Fruit fly (Drosophila melanogaster): Measurements from ENCODE around the gene CG7953.
A peak's percentile ranks its signal among the peaks of the same experiment; 100 is the strongest.

Gene CG7953

DNA sequence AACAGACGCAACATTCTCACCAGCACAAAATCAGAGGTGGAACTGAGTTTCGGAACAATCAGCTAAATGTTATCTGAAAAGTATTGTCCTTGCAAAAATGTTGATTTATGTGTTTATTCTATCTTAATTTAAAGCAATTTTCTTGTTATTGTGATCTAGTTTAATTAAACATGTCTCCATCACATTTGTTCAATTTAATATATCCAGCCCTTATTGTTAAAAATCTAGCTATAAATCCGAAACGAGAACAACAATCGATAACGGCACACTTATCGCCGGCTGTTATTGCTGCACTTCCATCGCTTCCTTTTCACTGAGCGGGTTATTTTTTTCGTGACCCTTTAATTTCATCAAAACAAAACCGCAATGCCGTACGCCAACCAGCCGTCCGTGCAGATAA lies 14.7 kb upstream of the CG7953 start, which contains the start of the genes GatC, PolG2 and Polr2C:
GatC (minus strand) TSS at position 48 of the 400 bp plus-strand sequence.
PolG2 (minus strand) TSS at position 48 of the 400 bp plus-strand sequence.
Polr2C (plus strand) TSS at position 280 of the 400 bp plus-strand sequence.
- TF ChIP-seq CG6792 (GFP tag; optimal IDR thresholded peaks at IDR 0.05) (no peak), CG6276 (GFP tag; optimal IDR thresholded peaks at IDR 0.05) (no peak), CG3032 (tag; optimal IDR thresholded peaks at IDR 0.05) (peak; percentile 8), CG8119 (GFP tag; IDR thresholded peaks at IDR 0.05) (0 out of 3 replicates have a peak, but pooled peaks have one; percentile 12), Ets21C (GFP tag; optimal IDR thresholded peaks at IDR 0.05) (no peak), spab (GFP tag; optimal IDR thresholded peaks at IDR 0.05) (no peak), CG10669 (GFP tag; optimal IDR thresholded peaks at IDR 0.05) (no peak), CG8632 (GFP tag; optimal IDR thresholded peaks at IDR 0.05) (no peak), Ets96B (tag; optimal IDR thresholded peaks at IDR 0.05) (no peak), Eip93F (GFP tag; optimal IDR thresholded peaks at IDR 0.05) (no peak), CG31627 (GFP tag; optimal IDR thresholded peaks at IDR 0.05) (peak; percentile 26), CG11902 (GFP tag; optimal IDR thresholded peaks at IDR 0.05) (no peak), Lpt (GFP tag; optimal IDR thresholded peaks at IDR 0.05) (no peak), Smox (GFP tag; optimal IDR thresholded peaks at IDR 0.05) (no peak), eg (GFP tag; IDR thresholded peaks at IDR 0.05) (0 out of 3 replicates have a peak, but pooled peaks have one; percentile 15), CG3919 (GFP tag; optimal IDR thresholded peaks at IDR 0.05) (no peak), acj6 (GFP tag; optimal IDR thresholded peaks at IDR 0.05) (no peak), CG11294 (GFP tag; IDR thresholded peaks at IDR 0.05) (no peak), Eip75B (GFP tag; optimal IDR thresholded peaks at IDR 0.05) (no peak), fd59A (GFP tag; optimal IDR thresholded peaks at IDR 0.05) (no peak), CG8319 (GFP tag; optimal IDR thresholded peaks at IDR 0.05) (no peak), Eip78C (GFP tag) (no peak), dac (GFP tag; optimal IDR thresholded peaks at IDR 0.05) (no peak), ss (GFP tag; optimal IDR thresholded peaks at IDR 0.05) (no peak), OdsH (GFP tag; optimal IDR thresholded peaks at IDR 0.05) (no peak), CG10631 (GFP tag; optimal IDR thresholded peaks at IDR 0.05) (no peak), salr (GFP tag; optimal IDR thresholded peaks at IDR 0.05) (no peak), CG7368 (GFP tag; optimal IDR thresholded peaks at IDR 0.05) (no peak), achi (GFP tag; optimal IDR thresholded peaks at IDR 0.05) (no peak), CG9139 (GFP tag; optimal IDR thresholded peaks at IDR 0.05) (no peak), dsx (GFP tag; optimal IDR thresholded peaks at IDR 0.05; ENCODE audit: poor library complexity, severe bottlenecking) (no peak), esn (GFP tag; optimal IDR thresholded peaks at IDR 0.05) (peak; percentile 14), Sox15 (GFP tag; optimal IDR thresholded peaks at IDR 0.05) (no peak), Blimp-1 (GFP tag; optimal IDR thresholded peaks at IDR 0.05) (no peak), Hr4 (GFP tag; optimal IDR thresholded peaks at IDR 0.05) (no peak), CG1621 (tag; optimal IDR thresholded peaks at IDR 0.05) (no peak), net (GFP tag; optimal IDR thresholded peaks at IDR 0.05) (no peak), CG6854 (GFP tag; optimal IDR thresholded peaks at IDR 0.05) (no peak), CG34406 (GFP tag; optimal IDR thresholded peaks at IDR 0.05) (no peak), Sox14 (GFP tag; optimal IDR thresholded peaks at IDR 0.05) (no peak), cyc (GFP tag; optimal IDR thresholded peaks at IDR 0.05) (no peak)

All from whole organism, prepupa.